Worm (Caenorhabditis elegans): ENCODE measurements around the gene T22D1.17.

ce11 chrIV:6937548-6937947 is 31.8 kb downstream of the T22D1.17 start, which contains the start of gene npr-12:
- TF ChIP-seq unc-120 (tag; optimal IDR thresholded peaks at IDR 0.05; ENCODE audit: poor library complexity, severe bottlenecking) (no peak), ztf-11 (tag; optimal IDR thresholded peaks at IDR 0.05) (no peak), hlh-1 (tag; optimal IDR thresholded peaks at IDR 0.05) (no peak), mep-1 (tag; optimal IDR thresholded peaks at IDR 0.05) (no peak), nhr-237 (tag; optimal IDR thresholded peaks at IDR 0.05) (no peak)
